Worm (Caenorhabditis elegans) whole organism, L2 larva: ENCODE results near the gene Y47D7A.6.

Source experiments
- C34F6.9 ChIP-seq: fragments of 150-350 bp; optimal IDR thresholded peaks from 2 replicates; lab custom pipeline; 2014; ENCODE audit warnings: missing biosample characterization, missing genetic modification characterization
- F13H6.1 ChIP-seq: sonication (generic microtip); optimal IDR thresholded peaks from 2 replicates; lab custom pipeline; 2016; ENCODE audit warnings: missing genetic modification characterization, missing compliant biosample characterization
- R02D3.7 ChIP-seq: fragments of 150-350 bp; optimal IDR thresholded peaks from 2 replicates; lab custom pipeline; 2014; ENCODE audit warnings: missing biosample characterization, missing genetic modification characterization
- aly-2 ChIP-seq: fragments of 150-350 bp; optimal IDR thresholded peaks from 2 replicates; lab custom pipeline; 2014; ENCODE audit warnings: missing biosample characterization, missing genetic modification characterization
- blmp-1 ChIP-seq: sonication (generic microtip); optimal IDR thresholded peaks from 2 replicates; lab custom pipeline; 2017; ENCODE audit warnings: missing genetic modification characterization, mild to moderate bottlenecking, missing compliant biosample characterization, antibody characterized with exemption, moderate library complexity; ENCODE audit not compliant: insufficient read depth
- ceh-16 ChIP-seq: fragments of 150-350 bp; optimal IDR thresholded peaks from 2 replicates; lab custom pipeline; 2014; ENCODE audit warnings: missing biosample characterization, missing genetic modification characterization
- egl-27 ChIP-seq: sonication (generic microtip); optimal IDR thresholded peaks from 3 replicates; lab custom pipeline; 2017; ENCODE audit warnings: missing biosample characterization, missing genetic modification reagents, missing genetic modification characterization
- fos-1 ChIP-seq: fragments of 150-350 bp; optimal IDR thresholded peaks from 2 replicates; lab custom pipeline; 2014; ENCODE audit warnings: missing biosample characterization, missing genetic modification characterization
- lin-39 ChIP-seq: fragments of 150-350 bp; optimal IDR thresholded peaks from 2 replicates; lab custom pipeline; 2014; ENCODE audit warnings: missing biosample characterization, missing genetic modification reagents, missing genetic modification characterization
- lsy-2 ChIP-seq, 2 experiments: fragments of 150-350 bp in 1 of 2; sonication (generic microtip) in 1 of 2; optimal IDR thresholded peaks; 2 replicates each; lab custom pipeline; 2014 to 2017; ENCODE audit warnings: missing biosample characterization in 2 of 2, missing genetic modification characterization in 2 of 2
- mbf-1 ChIP-seq: sonication (generic microtip); optimal IDR thresholded peaks from 2 replicates; lab custom pipeline; 2017; ENCODE audit warnings: missing biosample characterization, missing genetic modification characterization
- nhr-12 ChIP-seq: fragments of 150-350 bp; optimal IDR thresholded peaks from 2 replicates; lab custom pipeline; 2014; ENCODE audit warnings: missing biosample characterization, missing genetic modification characterization
- nhr-129 ChIP-seq: fragments of 150-350 bp; optimal IDR thresholded peaks from 2 replicates; lab custom pipeline; 2014; ENCODE audit warnings: missing biosample characterization, missing genetic modification characterization
- nhr-21 ChIP-seq: fragments of 150-350 bp; optimal IDR thresholded peaks from 2 replicates; lab custom pipeline; 2014; ENCODE audit warnings: missing biosample characterization, missing genetic modification characterization
- nhr-25 ChIP-seq: fragments of 150-350 bp; sonication (generic microtip); optimal IDR thresholded peaks from 3 replicates; lab custom pipeline; 2014; ENCODE audit warnings: missing biosample characterization, missing genetic modification characterization
- nhr-6 ChIP-seq: fragments of 150-350 bp; optimal IDR thresholded peaks from 2 replicates; lab custom pipeline; 2014; ENCODE audit warnings: missing biosample characterization, missing genetic modification characterization
- skn-1 ChIP-seq: sonication (generic microtip); optimal IDR thresholded peaks from 2 replicates; lab custom pipeline; 2017; ENCODE audit warnings: missing biosample characterization, missing genetic modification characterization
- sma-3 ChIP-seq: sonication (generic microtip); optimal IDR thresholded peaks from 2 replicates; lab custom pipeline; 2016; ENCODE audit warnings: missing genetic modification reagents, missing genetic modification characterization, missing compliant biosample characterization
- ztf-11 ChIP-seq: sonication (generic microtip); optimal IDR thresholded peaks from 2 replicates; lab custom pipeline; 2017; ENCODE audit warnings: missing biosample characterization, missing genetic modification characterization
- ztf-4 ChIP-seq: fragments of 150-350 bp; optimal IDR thresholded peaks from 2 replicates; lab custom pipeline; 2014; ENCODE audit warnings: missing biosample characterization, missing genetic modification characterization

Gene Y47D7A.6

DNA sequence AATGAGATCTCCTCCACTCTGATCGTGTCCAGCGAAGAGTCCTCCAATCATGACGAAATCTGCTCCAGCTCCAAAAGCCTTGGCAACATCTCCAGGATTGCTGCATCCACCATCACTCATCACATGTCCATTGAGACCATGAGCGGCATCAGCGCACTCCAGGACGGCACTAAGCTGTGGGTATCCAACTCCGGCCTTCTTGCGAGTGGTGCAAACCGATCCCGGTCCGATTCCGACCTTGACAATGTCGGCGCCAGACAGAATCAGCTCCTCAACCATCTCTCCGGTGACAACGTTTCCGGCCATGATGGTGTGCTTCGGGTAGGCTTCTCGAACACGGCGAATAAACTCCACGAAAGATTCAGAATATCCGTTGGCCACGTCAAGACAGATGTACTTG, 47.5 kb downstream of the Y47D7A.6 start:
- TF ChIP-seq nhr-21 (tag; lab: Kevin White, UChicago): no peak
- TF ChIP-seq nhr-129 (tag; lab: Kevin White, UChicago): no peak
- TF ChIP-seq egl-27: no peak
- TF ChIP-seq C34F6.9: no peak
- no peak for TF ChIP-seq R02D3.7 (tag; lab: Kevin White, UChicago)
- no peak for TF ChIP-seq sma-3 (GFP tag; lab: Kevin White, UChicago)
- no peak for TF ChIP-seq nhr-25 (tag; lab: Kevin White, UChicago)
- TF ChIP-seq skn-1 (tag; lab: Kevin White, UChicago): no peak
- TF ChIP-seq nhr-6 (tag; lab: Kevin White, UChicago): no peak
- no peak for TF ChIP-seq ceh-16 (tag; lab: Kevin White, UChicago)
- TF ChIP-seq ztf-4 (tag; lab: Kevin White, UChicago): no peak
- TF ChIP-seq F13H6.1 (tag; lab: Kevin White, UChicago): no peak
- no peak for TF ChIP-seq lsy-2 (tag; optimal IDR thresholded peaks at IDR 0.05; lab: Kevin White, UChicago)
- TF ChIP-seq fos-1 (tag; lab: Kevin White, UChicago): no peak
- no peak for TF ChIP-seq lin-39 (tag; lab: Kevin White, UChicago)
- no peak for TF ChIP-seq aly-2 (tag; lab: Kevin White, UChicago)
- TF ChIP-seq ztf-11 (tag; lab: Kevin White, UChicago): no peak
- no peak for TF ChIP-seq blmp-1
- no peak for TF ChIP-seq mbf-1 (tag; lab: Kevin White, UChicago)
- TF ChIP-seq nhr-12: no peak
